Worm (Caenorhabditis elegans) whole organism, midembryonic: Measurements from ENCODE around the gene aaim-1.

ENCODE experiments used
- cog-1 ChIP-seq: sonication (generic microtip); optimal IDR thresholded peaks from 2 replicates; lab custom pipeline; 2016; ENCODE audit warnings: missing genetic modification characterization, missing compliant biosample characterization
- flt-1 ChIP-seq: fragments of 200-800 bp; sonication (Bioruptor generic); IDR thresholded peaks from 2 replicates; pipeline ENCODE4 v1.3.6; 2022; ENCODE audit warnings: missing genetic modification characterization, missing compliant biosample characterization
- ztf-23 ChIP-seq: fragments of 200-800 bp; sonication (Bioruptor generic); IDR thresholded peaks from 2 replicates; pipeline ENCODE4 v1.3.6; 2022; ENCODE audit warnings: missing genetic modification reagents, missing genetic modification characterization, missing compliant biosample characterization
- ztf-29 ChIP-seq: fragments of 200-800 bp; sonication (Bioruptor generic); IDR thresholded peaks from 2 replicates; pipeline ENCODE4 v1.3.6; 2022; ENCODE audit warnings: missing genetic modification reagents, missing genetic modification characterization, missing compliant biosample characterization

ce11 chrX:6509813-6510212, 52.4 kb downstream of the aaim-1 start:
- TF ChIP-seq flt-1: no peak
- TF ChIP-seq cog-1 (tag; lab: Kevin White, UChicago): no peak
- TF ChIP-seq ztf-29: no peak
- no peak for TF ChIP-seq ztf-23 (GFP tag; lab: Robert Waterston, UW)
